Worm (Caenorhabditis elegans): Measurements from ENCODE around the gene zyg-11.

ce11 chrII:8034008-8034407 lies 16.5 kb downstream of the zyg-11 start:
- TF ChIP-seq fos-1 (tag; optimal IDR thresholded peaks at IDR 0.05): peak; percentile 46
- no peak for TF ChIP-seq unc-39 (tag; optimal IDR thresholded peaks at IDR 0.05)
- no peak for TF ChIP-seq ceh-16 (tag; optimal IDR thresholded peaks at IDR 0.05)
- TF ChIP-seq snpc-4 (tag; optimal IDR thresholded peaks at IDR 0.05): no peak
- TF ChIP-seq ztf-4 (tag; optimal IDR thresholded peaks at IDR 0.05): no peak
- TF ChIP-seq egl-27 (tag; optimal IDR thresholded peaks at IDR 0.05): no peak
- no peak for TF ChIP-seq elt-3 (tag; optimal IDR thresholded peaks at IDR 0.05)
- no peak for TF ChIP-seq unc-62 (GFP tag; optimal IDR thresholded peaks at IDR 0.05)
- TF ChIP-seq nhr-25 (tag; optimal IDR thresholded peaks at IDR 0.05): no peak
- TF ChIP-seq F13H6.1 (tag; optimal IDR thresholded peaks at IDR 0.05): no peak
- no peak for TF ChIP-seq nhr-6 (tag; optimal IDR thresholded peaks at IDR 0.05)
